Fruit fly (Drosophila melanogaster) whole organism: ENCODE results near the gene Uch.

Experiments used
- CG8478 ChIP-seq: fragments of >200 bp; optimal IDR thresholded peaks from 2 replicates; lab custom pipeline; 2018; ENCODE audit warnings: inconsistent platforms
- EcR ChIP-seq, 2 experiments: fragments of >200 bp; optimal IDR thresholded peaks; 2 replicates each; lab custom pipeline; 2017; ENCODE audit warnings: missing biosample characterization in 2 of 2, missing genetic modification characterization in 2 of 2, missing genetic modification reagents in 2 of 2
- pan ChIP-seq: fragments of >200 bp; optimal IDR thresholded peaks from 2 replicates; lab custom pipeline; 2017

DNA sequence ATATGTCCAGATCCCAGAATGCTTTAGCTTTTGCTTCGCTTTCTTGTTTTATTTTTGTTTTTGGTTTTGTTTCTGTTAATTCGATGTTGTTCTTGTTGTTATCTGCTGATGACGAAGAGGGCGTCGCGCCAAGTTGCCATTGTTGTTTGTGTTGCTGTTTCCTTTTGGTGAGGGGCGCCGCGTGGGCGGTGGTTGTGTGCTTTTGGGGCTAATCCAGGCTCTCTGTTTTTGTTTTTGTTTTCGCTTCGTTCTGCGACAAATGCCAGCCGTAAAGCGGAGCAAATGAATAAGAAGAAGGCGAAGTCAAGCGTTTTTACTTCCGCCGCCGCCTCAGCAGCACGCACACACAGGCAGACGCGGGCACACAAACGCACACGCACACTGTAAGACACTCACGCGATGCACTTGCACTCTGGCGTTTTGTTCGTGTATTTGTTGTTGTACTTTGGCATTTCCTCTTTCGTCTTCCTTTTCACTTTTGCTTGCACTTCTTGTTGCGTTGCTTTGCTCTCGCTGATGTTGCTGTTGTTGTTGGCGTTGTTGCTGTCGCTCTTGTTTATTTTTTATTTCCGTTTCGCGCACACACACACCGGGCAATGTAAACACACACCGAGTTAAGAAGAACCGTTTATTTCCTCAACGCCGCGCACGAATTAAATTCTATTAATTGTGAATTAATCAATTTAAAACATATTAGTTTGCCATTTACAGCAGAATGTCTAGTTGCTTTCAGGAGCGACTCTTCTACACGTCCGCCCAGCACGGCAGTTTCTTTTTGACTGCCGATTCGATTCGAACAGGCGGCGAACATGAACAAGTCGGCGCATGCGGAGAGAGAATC, 35.8 kb downstream of the Uch start, which contains the start of gene aop:
- TF ChIP-seq pan = no peak
- no peak for TF ChIP-seq EcR (GFP tag; optimal IDR thresholded peaks at IDR 0.05; lab: Kevin White, UChicago)
- no peak for TF ChIP-seq CG8478 (lab: Kevin White, UChicago)
